Worm (Caenorhabditis elegans): ENCODE measurements around the gene str-149.

DNA sequence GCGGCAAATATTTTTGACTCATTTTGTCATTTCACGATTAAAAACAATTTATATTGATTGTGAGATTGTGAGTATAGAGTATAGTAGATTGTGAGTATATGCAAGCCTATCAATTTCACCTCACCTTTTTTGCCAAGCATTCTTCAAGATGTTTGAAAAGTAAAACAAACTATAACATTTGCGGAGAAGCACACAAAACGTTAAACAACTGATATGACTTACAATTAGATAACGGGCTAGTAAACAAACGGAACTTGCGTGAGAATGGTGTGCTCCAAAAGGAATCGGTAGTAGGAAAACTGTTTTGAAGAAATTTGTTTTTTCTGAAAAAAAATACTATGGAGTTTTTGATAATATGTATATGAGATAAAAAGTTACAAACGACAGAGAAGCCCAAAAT, 36.8 kb downstream of the str-149 start:
- TF ChIP-seq dmd-4 (tag; optimal IDR thresholded peaks at IDR 0.05): no peak
- no peak for TF ChIP-seq unc-62 (GFP tag; optimal IDR thresholded peaks at IDR 0.05)
- TF ChIP-seq fos-1 (tag; optimal IDR thresholded peaks at IDR 0.05): peak; percentile 84
- TF ChIP-seq lin-13 (GFP tag; optimal IDR thresholded peaks at IDR 0.05): no peak
- no peak for TF ChIP-seq lsy-2 (tag; optimal IDR thresholded peaks at IDR 0.05)
- no peak for TF ChIP-seq peb-1 (tag; optimal IDR thresholded peaks at IDR 0.05)
- TF ChIP-seq nhr-12 (tag; optimal IDR thresholded peaks at IDR 0.05): no peak
- TF ChIP-seq elt-1 (tag; optimal IDR thresholded peaks at IDR 0.05): no peak
- no peak for TF ChIP-seq R02D3.7 (tag; optimal IDR thresholded peaks at IDR 0.05)
